Worm (Caenorhabditis elegans) whole organism, midembryonic: ENCODE results near the gene C43F9.11.

ENCODE experiments used
- T22C8.4 ChIP-seq: fragments of 200-800 bp; sonication (Bioruptor generic); IDR thresholded peaks from 2 replicates; pipeline ENCODE4 v1.3.6; 2022; ENCODE audit warnings: missing genetic modification characterization, missing compliant biosample characterization
- cog-1 ChIP-seq: sonication (generic microtip); optimal IDR thresholded peaks from 2 replicates; lab custom pipeline; 2016; ENCODE audit warnings: missing genetic modification characterization, missing compliant biosample characterization
- flt-1 ChIP-seq: fragments of 200-800 bp; sonication (Bioruptor generic); IDR thresholded peaks from 2 replicates; pipeline ENCODE4 v1.3.6; 2022; ENCODE audit warnings: missing genetic modification characterization, missing compliant biosample characterization
- klf-2 ChIP-seq: fragments of 200-800 bp; sonication (Bioruptor generic); conservative IDR thresholded peaks from 2 replicates; pipeline ENCODE4 v1.3.6; 2022; ENCODE audit warnings: missing genetic modification reagents, missing genetic modification characterization, missing compliant biosample characterization
- med-1 ChIP-seq: sonication (generic microtip); optimal IDR thresholded peaks from 2 replicates; lab custom pipeline; 2017; ENCODE audit warnings: missing genetic modification characterization, mild to moderate bottlenecking, missing compliant biosample characterization, antibody characterized with exemption, missing genetic modification reagents; ENCODE audit not compliant: insufficient read depth
- ref-1 ChIP-seq: fragments of 200-800 bp; sonication (Bioruptor generic); conservative IDR thresholded peaks from 2 replicates; pipeline ENCODE4 v1.3.6; 2022; ENCODE audit warnings: missing genetic modification reagents, missing genetic modification characterization, missing compliant biosample characterization
- tab-1 ChIP-seq: fragments of 200-800 bp; sonication (Bioruptor generic); IDR thresholded peaks from 2 replicates; pipeline ENCODE4 v1.3.6; 2022; ENCODE audit warnings: missing genetic modification characterization, missing compliant biosample characterization
- ztf-23 ChIP-seq: fragments of 200-800 bp; sonication (Bioruptor generic); IDR thresholded peaks from 2 replicates; pipeline ENCODE4 v1.3.6; 2022; ENCODE audit warnings: missing genetic modification reagents, missing genetic modification characterization, missing compliant biosample characterization
- ztf-29 ChIP-seq: fragments of 200-800 bp; sonication (Bioruptor generic); IDR thresholded peaks from 2 replicates; pipeline ENCODE4 v1.3.6; 2022; ENCODE audit warnings: missing genetic modification reagents, missing genetic modification characterization, missing compliant biosample characterization

C43F9.11 gene

DNA sequence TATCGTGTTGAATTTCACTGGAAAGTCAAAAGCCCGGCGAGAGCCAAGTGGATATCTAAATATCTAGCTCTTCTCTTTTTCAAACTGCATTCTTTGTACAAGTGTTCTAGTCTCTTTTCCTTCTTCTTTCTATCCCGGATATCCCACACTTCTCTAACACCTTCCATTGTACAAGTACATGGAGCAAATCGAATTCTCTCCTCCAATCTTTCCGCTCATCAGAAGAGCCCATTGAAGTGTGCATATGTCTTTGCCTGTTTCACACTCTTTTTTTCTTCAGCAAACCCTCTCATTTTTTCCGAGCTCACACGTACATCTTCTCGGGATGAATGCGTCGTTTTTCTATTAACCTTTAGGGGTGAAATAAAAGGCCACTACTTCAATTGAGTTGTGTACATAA is 23.1 kb upstream of the C43F9.11 start:
- TF ChIP-seq cog-1 (tag; lab: Kevin White, UChicago) (no peak), flt-1 (no peak), ztf-23 (GFP tag; lab: Robert Waterston, UW) (no peak), med-1 (no peak), T22C8.4 (no peak), klf-2 (GFP tag; lab: Robert Waterston, UW) (no peak), tab-1 (GFP tag; lab: Robert Waterston, UW) (no peak)

DNA sequence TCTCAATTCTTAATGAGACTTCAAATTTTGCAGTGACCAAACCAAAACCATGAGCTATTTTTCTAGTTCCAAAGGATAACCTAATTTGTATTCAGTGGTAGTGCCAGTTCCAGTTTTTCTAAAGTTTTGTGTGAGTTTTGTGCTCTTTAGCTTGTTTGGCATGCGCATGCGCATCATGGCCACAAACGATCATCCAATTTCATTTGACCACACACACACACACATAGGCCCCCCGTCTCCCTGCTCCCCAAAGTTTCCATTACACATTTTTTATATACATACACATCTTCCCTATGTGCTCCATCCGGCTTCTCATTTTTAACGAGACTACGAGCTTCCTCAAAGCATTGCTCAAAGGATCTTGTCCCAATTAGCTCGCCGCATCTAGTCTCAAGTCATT is 22.1 kb upstream of the C43F9.11 start:
- TF ChIP-seq med-1 (no peak), ztf-23 (GFP tag; lab: Robert Waterston, UW) (0 out of 2 replicates have a peak, but pooled peaks have one; percentile 53), tab-1 (GFP tag; lab: Robert Waterston, UW) (no peak), klf-2 (GFP tag; lab: Robert Waterston, UW) (no peak)

DNA sequence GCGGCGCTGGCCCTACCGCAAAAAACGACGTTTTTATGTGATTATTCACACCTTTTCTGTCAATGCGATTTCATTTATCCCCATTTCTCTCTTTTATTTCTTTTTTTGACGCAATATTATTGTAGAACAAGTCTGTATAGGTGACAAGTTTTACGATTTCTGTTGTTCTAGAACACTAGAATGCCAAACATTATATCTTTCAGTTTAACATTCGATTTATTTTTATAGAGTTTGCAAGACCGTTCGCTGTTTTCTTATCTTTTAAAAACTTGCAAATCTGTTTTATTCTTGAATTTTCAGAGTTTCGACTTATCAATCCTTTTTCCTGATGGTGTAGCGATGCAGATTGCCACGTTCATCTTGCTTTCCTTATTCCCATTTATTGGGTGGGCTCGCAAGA is 20.6 kb upstream of the C43F9.11 start, which contains the start of gene efn-2:
efn-2 (plus strand) TSS at position 301 of the 400 bp plus-strand sequence.
- TF ChIP-seq T22C8.4: no peak
- no peak for TF ChIP-seq flt-1
- no peak for TF ChIP-seq klf-2 (GFP tag; lab: Robert Waterston, UW)
- no peak for TF ChIP-seq ztf-29 (GFP tag; lab: Robert Waterston, UW)
- TF ChIP-seq cog-1 (tag; lab: Kevin White, UChicago): no peak
- no peak for TF ChIP-seq med-1
- no peak for TF ChIP-seq ref-1 (GFP tag; lab: Robert Waterston, UW)
- TF ChIP-seq tab-1 (GFP tag; lab: Robert Waterston, UW): no peak
- TF ChIP-seq ztf-23 (GFP tag; lab: Robert Waterston, UW): no peak

DNA sequence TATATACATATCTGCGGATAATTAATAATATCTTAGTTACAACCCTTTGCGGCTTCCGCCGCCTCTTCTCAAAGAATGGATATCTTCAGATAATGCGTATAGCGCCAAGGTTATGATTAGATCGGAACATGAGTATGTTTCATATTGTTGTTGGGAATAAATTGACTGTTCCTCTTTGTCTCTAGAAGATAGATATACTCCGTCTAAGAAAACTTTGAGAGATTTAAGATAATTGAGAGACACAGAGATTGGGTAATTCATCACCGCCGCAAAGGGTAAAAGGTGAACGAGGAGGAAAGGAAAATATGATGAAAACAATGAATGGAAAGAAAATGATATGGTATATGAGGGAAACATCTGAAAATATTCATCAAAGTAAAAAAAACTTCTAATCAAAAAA is 20.0 kb upstream of the C43F9.11 start:
- TF ChIP-seq cog-1 (tag; lab: Kevin White, UChicago) (no peak), T22C8.4 (no peak), ztf-23 (GFP tag; lab: Robert Waterston, UW) (no peak), ztf-29 (GFP tag; lab: Robert Waterston, UW) (no peak), tab-1 (GFP tag; lab: Robert Waterston, UW) (no peak)

DNA sequence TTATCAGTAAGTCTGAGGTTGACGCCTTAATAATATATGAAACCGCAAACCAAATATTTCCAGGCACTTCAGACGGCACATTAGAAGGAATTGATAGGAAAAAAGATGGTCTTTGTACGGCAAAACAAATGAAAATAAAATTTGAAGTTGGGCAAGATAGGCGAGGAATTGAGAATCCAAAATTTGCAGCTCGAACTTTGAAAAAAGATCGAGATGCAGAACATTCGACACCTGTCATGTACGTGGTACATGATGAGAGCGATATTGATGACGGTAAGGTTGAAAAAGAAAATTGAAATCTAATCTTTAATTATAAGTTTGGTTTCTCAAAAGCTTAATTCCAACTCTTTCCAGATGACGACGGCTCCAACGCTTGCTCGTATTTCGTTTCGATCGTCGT is 19.0 kb upstream of the C43F9.11 start:
- TF ChIP-seq tab-1 (GFP tag; lab: Robert Waterston, UW): no peak
- TF ChIP-seq ztf-23 (GFP tag; lab: Robert Waterston, UW): no peak
- TF ChIP-seq cog-1 (tag; lab: Kevin White, UChicago): no peak
- no peak for TF ChIP-seq T22C8.4
- no peak for TF ChIP-seq ref-1 (GFP tag; lab: Robert Waterston, UW)
- TF ChIP-seq klf-2 (GFP tag; lab: Robert Waterston, UW): no peak
- TF ChIP-seq med-1: no peak

DNA sequence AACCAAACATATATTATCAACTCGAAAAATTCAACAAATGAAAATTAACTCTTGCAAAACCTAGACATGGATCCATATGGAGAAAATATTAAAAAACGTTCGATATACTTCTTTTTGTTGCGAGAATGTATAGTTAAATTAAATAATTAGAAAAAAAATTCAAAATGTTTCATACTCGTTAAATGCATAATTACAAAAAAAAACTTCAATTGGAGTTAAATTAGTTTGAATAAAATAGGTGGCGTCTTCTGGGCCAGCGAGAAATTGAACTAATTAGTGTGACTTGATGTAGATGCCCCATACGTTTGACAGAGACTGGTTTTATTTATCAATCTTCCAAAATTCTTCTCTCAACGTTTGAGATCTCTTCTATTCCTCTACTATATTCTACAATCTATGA is 18.2 kb upstream of the C43F9.11 start, which contains the start of gene lgc-43:
lgc-43 (plus strand) TSS at position 301 of the 400 bp plus-strand sequence.
- TF ChIP-seq klf-2 (GFP tag; lab: Robert Waterston, UW) (no peak), cog-1 (tag; lab: Kevin White, UChicago) (no peak), tab-1 (GFP tag; lab: Robert Waterston, UW) (no peak), flt-1 (no peak), ref-1 (GFP tag; lab: Robert Waterston, UW) (no peak), T22C8.4 (no peak), ztf-23 (GFP tag; lab: Robert Waterston, UW) (no peak), ztf-29 (GFP tag; lab: Robert Waterston, UW) (no peak), med-1 (no peak)

DNA sequence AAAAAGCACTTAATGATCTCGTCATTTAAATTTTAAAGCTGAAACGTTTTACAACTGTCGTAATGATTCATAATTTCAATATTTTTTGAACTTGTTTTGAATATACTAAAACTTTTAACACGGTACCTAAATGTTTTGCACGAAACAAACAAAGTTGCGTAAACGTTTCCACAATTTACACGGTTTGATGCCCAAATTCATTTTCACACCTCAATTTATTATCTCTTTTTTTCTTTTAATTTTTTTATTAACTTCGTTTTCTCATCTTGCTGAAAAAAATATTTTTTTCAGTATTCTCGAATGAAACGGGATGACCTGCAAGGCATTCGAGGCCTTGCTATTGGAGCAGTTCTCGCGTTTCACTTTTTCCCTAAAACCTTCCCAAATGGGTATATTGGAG is 12.4 kb upstream of the C43F9.11 start, which contains the start of gene oac-8:
oac-8 (plus strand) TSS at position 301 of the 400 bp plus-strand sequence.
- no peak for TF ChIP-seq cog-1 (tag; lab: Kevin White, UChicago)
- TF ChIP-seq med-1: no peak
- TF ChIP-seq T22C8.4: no peak
- TF ChIP-seq klf-2 (GFP tag; lab: Robert Waterston, UW): no peak
- TF ChIP-seq ztf-23 (GFP tag; lab: Robert Waterston, UW): no peak
- TF ChIP-seq tab-1 (GFP tag; lab: Robert Waterston, UW): no peak
- TF ChIP-seq flt-1: no peak
- TF ChIP-seq ztf-29 (GFP tag; lab: Robert Waterston, UW): no peak
- TF ChIP-seq ref-1 (GFP tag; lab: Robert Waterston, UW): no peak

DNA sequence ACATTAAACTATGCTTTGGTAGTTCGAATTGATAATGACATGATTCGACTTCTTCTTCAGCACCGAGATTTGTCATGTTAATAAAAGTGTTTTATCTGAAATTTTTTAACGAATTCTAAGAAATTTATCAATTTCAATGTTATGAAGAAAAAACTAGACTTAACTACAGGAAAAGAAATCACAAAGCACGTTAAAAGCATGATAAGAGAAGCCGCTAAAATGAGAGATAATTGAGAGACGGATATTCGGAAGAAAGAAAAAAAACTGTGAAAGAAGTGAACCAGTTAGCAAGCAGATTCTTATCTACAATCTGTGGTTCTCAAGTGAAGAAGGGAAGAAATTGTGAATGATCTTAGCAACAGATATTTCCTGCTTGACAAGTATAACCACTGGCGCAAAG is 7.5 kb upstream of the C43F9.11 start, which contains the start of gene C43F9.4:
C43F9.4 (minus strand) TSS at position 101 of the 400 bp plus-strand sequence.
- TF ChIP-seq cog-1 (tag; lab: Kevin White, UChicago) (no peak), T22C8.4 (no peak), med-1 (no peak), klf-2 (GFP tag; lab: Robert Waterston, UW) (no peak), tab-1 (GFP tag; lab: Robert Waterston, UW) (no peak), ref-1 (GFP tag; lab: Robert Waterston, UW) (no peak), flt-1 (no peak)

DNA sequence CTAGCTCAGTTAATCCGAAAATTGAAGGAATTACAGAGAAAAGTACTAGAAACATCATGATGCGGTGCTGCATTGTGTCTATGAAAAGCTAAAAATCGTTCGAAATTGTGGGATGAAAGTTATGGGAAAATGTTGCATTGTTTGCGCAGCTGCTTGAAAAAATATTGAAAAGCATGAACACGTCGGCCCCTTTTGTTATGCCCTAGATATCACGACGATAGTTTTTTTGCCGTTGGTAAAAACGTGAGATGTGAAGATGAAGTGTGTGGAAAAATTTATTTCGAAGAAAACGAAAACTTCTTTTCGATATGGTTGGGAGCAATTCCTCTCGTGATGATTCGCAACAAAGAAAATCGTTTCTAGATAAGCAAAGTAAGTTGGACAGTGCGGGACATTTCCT is 6.0 kb upstream of the C43F9.11 start, which contains the start of the genes C43F9.5 and nkb-2:
C43F9.5 (minus strand) TSS at position 101 of the 400 bp plus-strand sequence.
nkb-2 (plus strand) TSS at position 277 of the 400 bp plus-strand sequence.
- no peak for TF ChIP-seq ztf-29 (GFP tag; lab: Robert Waterston, UW)
- no peak for TF ChIP-seq T22C8.4
- no peak for TF ChIP-seq cog-1 (tag; lab: Kevin White, UChicago)
- no peak for TF ChIP-seq ztf-23 (GFP tag; lab: Robert Waterston, UW)
- TF ChIP-seq med-1: no peak
- TF ChIP-seq ref-1 (GFP tag; lab: Robert Waterston, UW): no peak
- no peak for TF ChIP-seq flt-1
- no peak for TF ChIP-seq tab-1 (GFP tag; lab: Robert Waterston, UW)
- TF ChIP-seq klf-2 (GFP tag; lab: Robert Waterston, UW): no peak

DNA sequence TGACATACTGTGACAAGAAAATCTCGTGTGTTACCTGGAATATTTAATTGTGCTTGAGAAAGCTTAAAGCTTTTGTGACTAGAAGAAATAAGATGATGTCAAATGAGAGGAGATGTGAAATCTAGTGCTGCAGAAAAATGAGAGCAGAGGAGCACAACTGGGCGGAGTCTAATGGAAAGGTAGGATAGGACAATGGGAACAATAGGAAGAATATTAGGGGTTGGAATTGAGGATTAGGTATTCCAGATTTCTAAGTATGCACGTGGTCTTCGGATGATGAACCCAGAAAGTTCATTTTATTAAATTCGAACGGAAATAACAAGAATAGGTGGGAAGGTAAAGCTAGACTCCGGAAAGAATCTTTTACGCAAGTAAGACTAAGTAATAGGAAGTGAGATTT is 3.0 kb upstream of the C43F9.11 start, which contains the start of gene C43F9.7:
C43F9.7 (minus strand) TSS at position 101 of the 400 bp plus-strand sequence.
- TF ChIP-seq med-1: no peak
- no peak for TF ChIP-seq ref-1 (GFP tag; lab: Robert Waterston, UW)
- no peak for TF ChIP-seq tab-1 (GFP tag; lab: Robert Waterston, UW)
- TF ChIP-seq ztf-29 (GFP tag; lab: Robert Waterston, UW): no peak
- no peak for TF ChIP-seq ztf-23 (GFP tag; lab: Robert Waterston, UW)
- TF ChIP-seq flt-1: no peak
- no peak for TF ChIP-seq T22C8.4
- TF ChIP-seq cog-1 (tag; lab: Kevin White, UChicago): no peak
- no peak for TF ChIP-seq klf-2 (GFP tag; lab: Robert Waterston, UW)
